Fruit fly (Drosophila melanogaster) whole organism, embryonic: ENCODE data around the gene CG17027.

Source experiments
- Atf6 ChIP-seq: fragments of 200-800 bp; sonication (Bioruptor generic); IDR thresholded peaks from 2 replicates; pipeline ENCODE4 v1.3.6; 2022; ENCODE audit warnings: missing biosample characterization, missing genetic modification characterization
- BtbVII ChIP-seq: fragments of 200-800 bp; sonication (Bioruptor generic); optimal IDR thresholded peaks from 3 replicates; lab custom pipeline; 2017; ENCODE audit warnings: missing biosample characterization, mild to moderate bottlenecking, missing genetic modification characterization
- CG10462 ChIP-seq: fragments of 200-800 bp; sonication (Bioruptor generic); optimal IDR thresholded peaks from 2 replicates; lab custom pipeline; 2016; ENCODE audit warnings: missing biosample characterization, missing genetic modification characterization
- CG11456 ChIP-seq: fragments of 200-800 bp; sonication (Bioruptor generic); IDR thresholded peaks from 3 replicates; pipeline ENCODE4 v1.3.6; 2022; ENCODE audit warnings: missing biosample characterization, missing genetic modification characterization
- CG11723 ChIP-seq: fragments of 200-800 bp; sonication (Bioruptor generic); optimal IDR thresholded peaks from 2 replicates; lab custom pipeline; 2017; ENCODE audit warnings: missing biosample characterization, mild to moderate bottlenecking, missing genetic modification characterization
- CG15011 ChIP-seq: fragments of 200-800 bp; sonication (Bioruptor generic); optimal IDR thresholded peaks from 3 replicates; lab custom pipeline; 2018; ENCODE audit warnings: missing biosample characterization, mild to moderate bottlenecking, missing genetic modification characterization
- CG15696 ChIP-seq: fragments of 200-800 bp; sonication (Bioruptor generic); optimal IDR thresholded peaks from 2 replicates; lab custom pipeline; 2019; ENCODE audit warnings: missing biosample characterization, mild to moderate bottlenecking, missing genetic modification characterization, moderate library complexity
- CG17186 ChIP-seq: fragments of 200-800 bp; sonication (Bioruptor generic); optimal IDR thresholded peaks from 3 replicates; lab custom pipeline; 2017; ENCODE audit warnings: missing biosample characterization, missing genetic modification reagents, missing genetic modification characterization
- CG17612 ChIP-seq: fragments of 200-800 bp; sonication (Bioruptor generic); IDR thresholded peaks from 2 replicates; pipeline ENCODE4 v1.3.6; 2022; ENCODE audit warnings: missing biosample characterization, missing genetic modification characterization
- CG17802 ChIP-seq: fragments of 200-800 bp; sonication (Bioruptor generic); optimal IDR thresholded peaks from 2 replicates; lab custom pipeline; 2018; ENCODE audit warnings: missing biosample characterization, mild to moderate bottlenecking, missing genetic modification characterization, moderate library complexity
- CG1792 ChIP-seq: fragments of 200-800 bp; sonication (Bioruptor generic); optimal IDR thresholded peaks from 2 replicates; lab custom pipeline; 2016; ENCODE audit warnings: missing biosample characterization, missing genetic modification characterization
- CG18262 ChIP-seq: fragments of 200-800 bp; optimal IDR thresholded peaks from 3 replicates; lab custom pipeline; 2019; ENCODE audit warnings: missing biosample characterization, mild to moderate bottlenecking, missing genetic modification characterization, moderate library complexity
- CG2199 ChIP-seq: fragments of 200-800 bp; sonication (Bioruptor generic); IDR thresholded peaks from 3 replicates; pipeline ENCODE4 v1.3.6; 2022; ENCODE audit warnings: missing biosample characterization, missing genetic modification characterization
- CG33557 ChIP-seq: fragments of 200-800 bp; sonication (Bioruptor generic); optimal IDR thresholded peaks from 2 replicates; lab custom pipeline; 2019; ENCODE audit warnings: missing biosample characterization, mild to moderate bottlenecking, missing genetic modification characterization, moderate library complexity
- CG3407 ChIP-seq: fragments of 200-800 bp; sonication (Bioruptor generic); optimal IDR thresholded peaks from 2 replicates; lab custom pipeline; 2018; ENCODE audit warnings: missing biosample characterization, mild to moderate bottlenecking, missing genetic modification characterization
- CG4707 ChIP-seq: fragments of 200-800 bp; sonication (Bioruptor generic); optimal IDR thresholded peaks from 2 replicates; lab custom pipeline; 2018; ENCODE audit warnings: missing biosample characterization, mild to moderate bottlenecking, missing genetic modification characterization, moderate library complexity
- CG4820 ChIP-seq: fragments of 200-800 bp; sonication (Bioruptor generic); optimal IDR thresholded peaks from 3 replicates; lab custom pipeline; 2016; ENCODE audit warnings: missing biosample characterization, missing genetic modification characterization
- CG6254 ChIP-seq: fragments of 200-800 bp; sonication (Bioruptor generic); optimal IDR thresholded peaks from 3 replicates; lab custom pipeline; 2017; ENCODE audit warnings: mild to moderate bottlenecking, missing biosample characterization, missing genetic modification reagents, missing genetic modification characterization
- CG8089 ChIP-seq: fragments of 200-800 bp; sonication (Bioruptor generic); optimal IDR thresholded peaks from 3 replicates; lab custom pipeline; 2016; ENCODE audit warnings: missing biosample characterization, missing genetic modification characterization
- CG8290 ChIP-seq, 3 experiments: fragments of 200-800 bp; sonication (Bioruptor generic); optimal IDR thresholded peaks; 2 replicates each; lab custom pipeline; 2016 to 2019; ENCODE audit warnings: missing biosample characterization in 3 of 3, missing genetic modification characterization in 3 of 3, mild to moderate bottlenecking in 2 of 3, moderate library complexity in 1 of 3
- D ChIP-seq, 2 experiments: fragments of 200-800 bp in 1 of 2; fragments of >200 bp in 1 of 2; sonication (Bioruptor generic) in 1 of 2; optimal IDR thresholded peaks; 2 replicates in 1 of 2; 3 replicates in 1 of 2; lab custom pipeline; 2017; ENCODE audit warnings: mild to moderate bottlenecking in 1 of 2, missing biosample characterization in 1 of 2, missing genetic modification characterization in 1 of 2, missing genetic modification reagents in 1 of 2
- Drgx ChIP-seq: fragments of 200-800 bp; sonication (Bioruptor generic); IDR thresholded peaks from 2 replicates; pipeline ENCODE4 v1.3.6; 2022; ENCODE audit warnings: missing biosample characterization, missing genetic modification characterization
- E2f1 ChIP-seq: fragments of 200-800 bp; sonication (Bioruptor generic); IDR thresholded peaks from 2 replicates; pipeline ENCODE4 v1.3.6; 2022; ENCODE audit warnings: missing biosample characterization, missing genetic modification characterization
- Hmr ChIP-seq: fragments of 200-800 bp; sonication (Bioruptor generic); optimal IDR thresholded peaks from 3 replicates; lab custom pipeline; 2017; ENCODE audit warnings: mild to moderate bottlenecking, missing biosample characterization, missing genetic modification reagents, missing genetic modification characterization
- Hr39 ChIP-seq: fragments of >200 bp; optimal IDR thresholded peaks from 2 replicates; lab custom pipeline; 2017
- Neu2 ChIP-seq: fragments of 200-800 bp; sonication (Bioruptor generic); optimal IDR thresholded peaks from 3 replicates; lab custom pipeline; 2016; ENCODE audit warnings: missing biosample characterization, missing genetic modification characterization, borderline replicate concordance
- Opbp ChIP-seq: fragments of 200-800 bp; sonication (Bioruptor generic); IDR thresholded peaks from 3 replicates; pipeline ENCODE4 v1.3.6; 2022; ENCODE audit warnings: missing biosample characterization, missing genetic modification characterization; ENCODE audit not compliant: partially characterized antibody
- ab ChIP-seq: fragments of 200-800 bp; sonication (Bioruptor generic); optimal IDR thresholded peaks from 2 replicates; lab custom pipeline; 2016; ENCODE audit warnings: missing biosample characterization, missing genetic modification characterization
- al ChIP-seq: fragments of 200-800 bp; sonication (Bioruptor generic); IDR thresholded peaks from 2 replicates; pipeline ENCODE4 v1.3.6; 2022; ENCODE audit warnings: missing biosample characterization, missing genetic modification characterization
- ato ChIP-seq: fragments of 200-800 bp; sonication (Bioruptor generic); IDR thresholded peaks from 2 replicates; pipeline ENCODE4 v1.3.6; 2022; ENCODE audit warnings: missing biosample characterization, missing genetic modification characterization; ENCODE audit not compliant: partially characterized antibody
- bcd ChIP-seq: fragments of 200-800 bp; sonication (Bioruptor generic); optimal IDR thresholded peaks from 2 replicates; lab custom pipeline; 2017; ENCODE audit warnings: missing biosample characterization, mild to moderate bottlenecking, missing genetic modification characterization
- bowl ChIP-seq: fragments of 200-800 bp; sonication (Bioruptor generic); IDR thresholded peaks from 2 replicates; pipeline ENCODE4 v1.3.6; 2022; ENCODE audit warnings: missing biosample characterization, missing genetic modification characterization
- dysf ChIP-seq: fragments of 200-800 bp; sonication (Bioruptor generic); IDR thresholded peaks from 3 replicates; pipeline ENCODE4 v1.3.6; 2022; ENCODE audit warnings: missing biosample characterization, missing genetic modification characterization
- ems ChIP-seq: fragments of 200-800 bp; sonication (Bioruptor generic); optimal IDR thresholded peaks from 3 replicates; lab custom pipeline; 2016; ENCODE audit warnings: missing biosample characterization, missing genetic modification characterization
- gsb-n ChIP-seq: fragments of 200-800 bp; sonication (Bioruptor generic); optimal IDR thresholded peaks from 3 replicates; lab custom pipeline; 2018; ENCODE audit warnings: missing biosample characterization, mild to moderate bottlenecking, missing genetic modification characterization
- kni ChIP-seq: fragments of 200-800 bp; sonication (Bioruptor generic); optimal IDR thresholded peaks from 3 replicates; lab custom pipeline; 2017; ENCODE audit warnings: mild to moderate bottlenecking, missing biosample characterization, missing genetic modification reagents, missing genetic modification characterization
- pan ChIP-seq, 4 experiments: fragments of >200 bp in 3 of 4; fragments of 200-800 bp in 1 of 4; sonication (Bioruptor generic) in 1 of 4; optimal IDR thresholded peaks in 3 of 4; IDR thresholded peaks in 1 of 4; 2 replicates each; pipeline versions ENCODE4 v1.3.6 to Lab custom; 2017 to 2022; ENCODE audit warnings: missing biosample characterization in 2 of 4, missing genetic modification characterization in 2 of 4, mixed read lengths in 1 of 4
- prd ChIP-seq, 3 experiments: fragments of >200 bp in 2 of 3; fragments of 200-800 bp in 1 of 3; sonication (Bioruptor generic) in 1 of 3; optimal IDR thresholded peaks in 2 of 3; IDR thresholded peaks in 1 of 3; 2 replicates in 2 of 3; 3 replicates in 1 of 3; pipeline versions ENCODE4 v1.3.6 to Lab custom; 2017 to 2022; ENCODE audit warnings: missing biosample characterization in 1 of 3, missing genetic modification characterization in 1 of 3
- pros ChIP-seq: fragments of 200-800 bp; sonication (Bioruptor generic); optimal IDR thresholded peaks from 3 replicates; lab custom pipeline; 2019; ENCODE audit warnings: missing biosample characterization, mild to moderate bottlenecking, missing genetic modification characterization, moderate library complexity
- run ChIP-seq: fragments of 200-800 bp; sonication (Bioruptor generic); optimal IDR thresholded peaks from 3 replicates; lab custom pipeline; 2018; ENCODE audit warnings: missing biosample characterization, mild to moderate bottlenecking, missing genetic modification characterization
- sob ChIP-seq: fragments of 200-800 bp; sonication (Bioruptor generic); IDR thresholded peaks from 2 replicates; pipeline ENCODE4 v1.3.6; 2022; ENCODE audit warnings: missing biosample characterization, missing genetic modification characterization
- twi ChIP-seq: fragments of 200-800 bp; optimal IDR thresholded peaks from 2 replicates; lab custom pipeline; 2019; ENCODE audit warnings: missing biosample characterization, mild to moderate bottlenecking, missing genetic modification characterization, moderate library complexity
- zen ChIP-seq: fragments of 200-800 bp; sonication (Bioruptor generic); optimal IDR thresholded peaks from 3 replicates; lab custom pipeline; 2018; ENCODE audit warnings: missing biosample characterization, mild to moderate bottlenecking, missing genetic modification characterization, moderate library complexity

CG17027 gene

DNA sequence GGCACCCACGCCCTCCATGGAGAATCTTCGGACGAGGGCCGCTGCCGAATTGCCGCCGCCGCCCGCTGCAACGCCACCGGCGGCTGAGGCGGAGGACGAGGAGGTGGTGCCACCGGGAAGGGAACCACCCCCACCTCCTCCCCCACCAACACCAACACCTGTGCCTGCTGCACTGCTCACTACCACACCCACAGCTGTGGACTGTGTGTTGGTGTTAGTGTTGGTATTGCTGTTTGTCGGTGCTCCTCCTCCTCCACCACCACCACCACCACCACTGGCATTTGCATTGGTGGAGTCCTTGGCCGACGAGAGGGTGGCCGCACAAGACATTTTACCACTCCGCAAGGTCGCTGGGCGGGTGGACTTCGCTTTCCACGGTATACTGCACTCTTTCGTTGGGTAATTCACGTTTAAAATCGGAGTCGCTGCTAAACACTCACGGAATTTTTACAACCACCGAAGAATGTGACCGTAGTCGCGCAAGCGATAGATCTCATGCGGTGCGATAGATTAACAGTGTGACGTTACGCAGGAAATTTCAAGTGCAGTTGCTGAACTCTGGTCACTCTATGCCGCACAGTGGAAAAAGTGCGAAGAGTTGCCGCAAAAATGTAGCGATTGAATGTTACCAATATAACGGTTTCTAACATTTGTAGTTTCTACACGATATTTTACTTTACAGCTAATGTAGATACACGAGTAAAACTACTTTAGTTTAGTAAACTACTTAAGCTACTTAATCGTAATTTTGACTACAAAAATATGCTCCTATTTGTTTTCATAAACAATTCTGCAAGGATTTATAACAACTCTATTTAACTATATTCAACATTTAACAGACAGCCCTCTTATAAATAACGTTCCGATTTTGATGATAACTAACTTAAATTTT is 31.7 kb downstream of the CG17027 start, which contains the start of gene mib1 (continued):
- TF ChIP-seq bowl (GFP tag; lab: Robert Waterston, UW) (no peak), CG6254 (GFP tag; lab: Kevin White, UChicago) (no peak), CG3407 (GFP tag; lab: Kevin White, UChicago) (no peak), pros (GFP tag; lab: Kevin White, UChicago) (peak; percentile 46), Atf6 (GFP tag; lab: Robert Waterston, UW) (peak; percentile 23; the same call in 1 of the 2 replicates), CG15011 (GFP tag; lab: Kevin White, UChicago) (no peak), CG8089 (GFP tag; lab: Kevin White, UChicago) (no peak), CG17186 (GFP tag; lab: Kevin White, UChicago) (peak; percentile 91)

DNA sequence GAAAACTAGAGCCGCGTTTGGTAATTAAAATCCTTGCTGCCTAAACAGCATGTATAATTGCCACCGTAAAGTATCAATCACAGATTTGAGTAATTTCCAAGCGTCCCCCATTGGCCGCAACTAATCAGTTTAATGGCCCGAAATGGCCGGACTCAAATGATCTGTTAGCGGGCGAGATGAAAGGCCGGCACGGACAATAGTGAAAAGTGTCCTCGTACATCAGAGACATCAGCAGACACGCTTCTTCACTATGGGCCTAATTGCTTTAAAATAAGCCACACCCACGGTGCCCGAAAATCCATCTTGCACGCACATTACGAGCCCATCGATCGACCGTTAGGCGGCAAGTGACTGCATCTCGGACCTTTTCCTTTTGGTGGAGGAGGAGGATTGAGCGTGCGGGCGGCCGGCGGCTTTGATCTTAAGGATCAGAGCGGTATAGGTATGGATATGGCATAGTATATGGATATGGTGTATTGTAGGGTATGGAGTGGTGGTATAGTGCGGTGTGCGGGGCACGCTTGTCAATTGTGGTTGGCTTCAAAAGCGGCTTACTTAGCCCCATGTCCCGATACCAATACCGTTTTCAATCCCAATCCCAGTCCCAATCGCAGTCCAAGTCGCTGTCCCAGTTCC is 32.5 kb downstream of the CG17027 start:
- TF ChIP-seq CG17802 = no peak
- TF ChIP-seq ems (GFP tag; lab: Kevin White, UChicago) = no peak
- no peak for TF ChIP-seq CG33557 (GFP tag; lab: Kevin White, UChicago)
- no peak for TF ChIP-seq E2f1 (GFP tag; lab: Robert Waterston, UW)
- peak; percentile 42 for TF ChIP-seq gsb-n
- no peak for TF ChIP-seq prd (optimal IDR thresholded peaks at IDR 0.05; lab: Kevin White, UChicago)
- TF ChIP-seq prd (GFP tag; IDR thresholded peaks at IDR 0.05; lab: Robert Waterston, UW) = peak; percentile 63; the same call in 2 of the 3 replicates
- no peak for TF ChIP-seq CG1792 (GFP tag; lab: Kevin White, UChicago)
- peak; percentile 69; the same call in 1 of the 3 replicates for TF ChIP-seq CG2199
- no peak for TF ChIP-seq CG11456 (GFP tag; lab: Robert Waterston, UW)
- TF ChIP-seq CG15696 (tag; lab: Kevin White, UChicago) = no peak
- no peak for TF ChIP-seq CG11723 (GFP tag; lab: Kevin White, UChicago)
- no peak for TF ChIP-seq sob
- peak in 1 of 2 experiments; percentile 67 for TF ChIP-seq pan (optimal IDR thresholded peaks at IDR 0.05; lab: Kevin White, UChicago)
- peak in 1 of 2 experiments; percentile 35 for TF ChIP-seq pan (GFP tag; optimal IDR thresholded peaks at IDR 0.05 in 1 of 2, IDR thresholded peaks at IDR 0.05 in 1 of 2)
- TF ChIP-seq CG18262 (tag; lab: Kevin White, UChicago) = no peak
- TF ChIP-seq Hmr (GFP tag; lab: Kevin White, UChicago) = no peak
- TF ChIP-seq CG4707 (GFP tag; lab: Kevin White, UChicago) = peak; percentile 13
- 0 out of 3 replicates have a peak, but pooled peaks have one; percentile 30 for TF ChIP-seq Opbp (GFP tag; lab: Robert Waterston, UW)
- TF ChIP-seq CG3407 (GFP tag; lab: Kevin White, UChicago) = no peak
- no peak for TF ChIP-seq run (tag; lab: Kevin White, UChicago)
- TF ChIP-seq zen (tag; lab: Kevin White, UChicago) = peak; percentile 95
- no peak for TF ChIP-seq BtbVII (GFP tag; lab: Kevin White, UChicago)
- TF ChIP-seq CG10462 (GFP tag; lab: Kevin White, UChicago) = no peak
- peak; percentile 12 for TF ChIP-seq pros (GFP tag; lab: Kevin White, UChicago)
- no peak for TF ChIP-seq Drgx (GFP tag; lab: Robert Waterston, UW)
- no peak for TF ChIP-seq al (GFP tag; lab: Robert Waterston, UW)
- TF ChIP-seq Neu2 = no peak
- no peak for TF ChIP-seq bcd (GFP tag; lab: Kevin White, UChicago)
- TF ChIP-seq CG4820 (GFP tag; lab: Kevin White, UChicago) = no peak
- TF ChIP-seq CG17612 (GFP tag; lab: Robert Waterston, UW) = no peak
- TF ChIP-seq CG8290 (GFP tag; optimal IDR thresholded peaks at IDR 0.05; lab: Kevin White, UChicago) = peak; percentile 4
- no peak for TF ChIP-seq CG8290 (tag; optimal IDR thresholded peaks at IDR 0.05; lab: Kevin White, UChicago)
- TF ChIP-seq Hr39 = no peak
- TF ChIP-seq ato = no peak
- TF ChIP-seq dysf = no peak
- peak; percentile 61 for TF ChIP-seq kni (GFP tag; lab: Kevin White, UChicago)
- no peak for TF ChIP-seq ab
- peak; percentile 75 for TF ChIP-seq D (optimal IDR thresholded peaks at IDR 0.05; lab: Kevin White, UChicago)
- TF ChIP-seq D (GFP tag; optimal IDR thresholded peaks at IDR 0.05; lab: Kevin White, UChicago) = no peak
- TF ChIP-seq twi (tag; lab: Kevin White, UChicago) = peak; percentile 16
